Worm (Caenorhabditis elegans): ENCODE results near the gene lon-1.

lon-1 gene

DNA sequence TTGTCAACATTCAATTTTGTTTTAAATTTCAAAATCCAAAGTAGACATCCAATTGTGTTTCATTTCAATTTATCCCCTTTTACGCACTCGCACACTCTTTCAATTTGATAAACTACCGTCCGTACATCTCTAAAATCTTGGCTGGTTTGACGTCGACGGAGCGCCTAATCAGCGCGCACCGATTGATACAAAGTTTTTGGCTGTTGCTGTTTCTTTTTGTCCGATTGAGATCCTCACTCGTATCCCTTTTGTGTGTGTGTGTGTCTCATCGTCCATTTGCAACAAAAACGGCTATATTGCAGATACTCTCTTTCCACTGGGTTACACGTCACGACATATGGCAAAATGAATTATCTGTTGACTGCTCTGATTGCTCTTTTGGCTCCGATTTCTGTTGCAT, at the start of gene lon-1:
Gene lon-1 (plus strand): TSS at position 301 of the 400 bp plus-strand sequence.
- TF ChIP-seq egl-27 (tag; optimal IDR thresholded peaks at IDR 0.05) (no peak), zag-1 (tag; optimal IDR thresholded peaks at IDR 0.05) (no peak), lin-13 (GFP tag; optimal IDR thresholded peaks at IDR 0.05) (no peak), nhr-77 (tag; optimal IDR thresholded peaks at IDR 0.05) (no peak), ZK546.5 (tag; optimal IDR thresholded peaks at IDR 0.05) (no peak), nhr-129 (tag; optimal IDR thresholded peaks at IDR 0.05) (no peak), ztf-1 (GFP tag; conservative IDR thresholded peaks at IDR 0.05) (no peak), C34F6.9 (tag; optimal IDR thresholded peaks at IDR 0.05) (no peak), nhr-6 (tag; optimal IDR thresholded peaks at IDR 0.05) (no peak), nhr-10 (tag; optimal IDR thresholded peaks at IDR 0.05) (no peak), mab-5 (tag; optimal IDR thresholded peaks at IDR 0.05) (no peak), dmd-4 (tag; optimal IDR thresholded peaks at IDR 0.05) (no peak), lin-39 (tag; optimal IDR thresholded peaks at IDR 0.05) (no peak), ama-1 (optimal IDR thresholded peaks at IDR 0.05) (no peak), aly-2 (tag; optimal IDR thresholded peaks at IDR 0.05) (no peak)

DNA sequence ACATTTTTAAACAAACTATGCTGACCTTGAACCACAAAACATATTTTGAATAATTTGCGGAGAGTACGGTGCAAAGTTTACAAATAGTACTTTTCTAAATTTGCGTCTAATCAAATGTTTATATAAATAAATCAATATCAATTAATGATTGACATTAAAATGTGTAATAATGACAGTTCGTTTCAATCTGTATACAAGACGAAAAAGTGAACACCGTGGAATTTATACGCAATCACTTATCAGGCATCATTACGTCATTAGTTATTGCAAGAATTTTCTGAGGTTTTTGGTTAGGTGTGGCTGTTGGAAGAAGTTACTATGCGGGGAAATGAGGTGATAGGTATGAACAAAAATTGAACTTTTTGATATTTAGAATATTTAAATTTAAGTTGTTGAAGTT, 47.2 kb upstream of the lon-1 start:
- TF ChIP-seq unc-55 (GFP tag; optimal IDR thresholded peaks at IDR 0.05) (no peak), ztf-4 (tag; optimal IDR thresholded peaks at IDR 0.05) (no peak)

DNA sequence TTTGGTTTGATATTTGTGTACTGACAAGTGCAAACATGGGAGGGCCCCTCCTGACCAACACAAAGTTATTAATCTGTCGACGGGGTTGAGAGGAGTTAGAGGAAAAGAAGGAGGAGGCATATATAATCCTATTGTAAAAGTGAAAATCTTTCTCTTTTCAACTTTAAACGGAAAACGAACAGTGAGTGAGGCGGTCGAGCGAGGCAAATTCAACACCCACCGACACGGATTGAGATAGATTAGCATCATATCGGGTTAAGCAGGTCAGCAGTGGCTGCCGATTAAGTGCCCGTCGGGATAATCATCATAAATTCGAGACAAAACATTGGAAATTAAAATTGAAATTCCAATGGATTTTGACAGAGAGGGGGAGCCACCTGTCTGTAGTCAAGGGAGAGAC, 38.0 kb upstream of the lon-1 start:
- TF ChIP-seq nhr-23 (tag; optimal IDR thresholded peaks at IDR 0.05) (no peak), ceh-16 (tag; optimal IDR thresholded peaks at IDR 0.05) (no peak), C34F6.9 (tag; optimal IDR thresholded peaks at IDR 0.05) (no peak), zag-1 (tag; optimal IDR thresholded peaks at IDR 0.05) (no peak), F13H6.1 (tag; optimal IDR thresholded peaks at IDR 0.05) (no peak), elt-1 (tag; optimal IDR thresholded peaks at IDR 0.05) (no peak), snpc-4 (tag; optimal IDR thresholded peaks at IDR 0.05) (no peak), elt-3 (tag; optimal IDR thresholded peaks at IDR 0.05) (no peak), mdl-1 (tag; optimal IDR thresholded peaks at IDR 0.05) (no peak), fos-1 (tag; optimal IDR thresholded peaks at IDR 0.05) (no peak), lin-13 (GFP tag; optimal IDR thresholded peaks at IDR 0.05) (no peak), nhr-12 (tag; optimal IDR thresholded peaks at IDR 0.05) (no peak), sem-4 (tag; optimal IDR thresholded peaks at IDR 0.05) (no peak)

DNA sequence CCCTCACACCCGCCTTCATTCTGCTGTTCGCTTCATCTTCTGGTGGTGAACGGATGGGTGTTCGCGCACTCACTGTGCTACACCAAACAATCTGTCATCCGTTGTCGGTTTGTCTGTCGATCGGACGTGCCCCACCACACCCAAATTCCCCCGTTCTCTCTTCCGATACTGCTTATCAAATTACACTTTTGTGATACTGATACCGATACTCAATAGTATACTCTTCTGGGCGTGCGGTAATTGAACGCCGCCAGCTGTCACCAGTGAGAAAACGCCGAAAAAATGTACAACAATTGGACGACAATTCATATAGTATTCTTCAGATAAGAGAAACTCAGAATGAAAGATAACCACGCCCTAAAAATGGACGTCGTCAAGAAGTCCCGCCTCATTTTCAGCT, 36.2 kb upstream of the lon-1 start:
- TF ChIP-seq peb-1 (tag; optimal IDR thresholded peaks at IDR 0.05) (no peak), fos-1 (tag; optimal IDR thresholded peaks at IDR 0.05) (peak; percentile 35)

DNA sequence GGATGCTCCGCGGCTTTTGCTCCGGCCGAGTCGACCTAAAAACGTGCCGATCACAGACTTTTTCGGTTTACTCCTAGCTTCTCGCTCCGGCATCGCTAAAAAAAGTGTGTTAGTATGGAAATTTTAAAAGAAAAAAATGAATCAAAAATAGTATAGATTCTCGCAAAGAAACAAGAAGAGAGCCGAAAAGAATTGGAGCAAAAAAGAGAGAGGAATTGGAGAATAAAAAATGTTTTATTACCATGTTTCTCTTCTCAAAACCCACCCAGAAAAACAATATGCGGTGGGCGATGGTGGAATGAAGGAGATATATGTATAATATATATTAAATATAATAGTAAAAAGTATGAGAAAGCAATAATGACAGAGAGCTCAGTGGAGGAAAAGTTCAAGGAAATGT, 33.7 kb upstream of the lon-1 start, which contains the start of gene W03A5.6:
Gene W03A5.6 (minus strand): TSS at position 101 of the 400 bp plus-strand sequence.
- TF ChIP-seq nhr-10 (tag; optimal IDR thresholded peaks at IDR 0.05): no peak
- no peak for TF ChIP-seq nhr-6 (tag; optimal IDR thresholded peaks at IDR 0.05)
- no peak for TF ChIP-seq lsy-2 (tag; optimal IDR thresholded peaks at IDR 0.05)
- TF ChIP-seq blmp-1 (tag; optimal IDR thresholded peaks at IDR 0.05; ENCODE audit: insufficient read depth): no peak
- TF ChIP-seq elt-1 (tag; optimal IDR thresholded peaks at IDR 0.05): no peak
- no peak for TF ChIP-seq nhr-11 (tag; optimal IDR thresholded peaks at IDR 0.05)
- no peak for TF ChIP-seq alr-1 (tag; optimal IDR thresholded peaks at IDR 0.05)
- no peak for TF ChIP-seq nhr-21 (tag; optimal IDR thresholded peaks at IDR 0.05)
- TF ChIP-seq elt-3 (tag; optimal IDR thresholded peaks at IDR 0.05): no peak
- no peak for TF ChIP-seq egl-27 (tag; optimal IDR thresholded peaks at IDR 0.05)
- no peak for TF ChIP-seq ceh-82 (tag; optimal IDR thresholded peaks at IDR 0.05)
- TF ChIP-seq fos-1 (tag; optimal IDR thresholded peaks at IDR 0.05): no peak
- no peak for TF ChIP-seq sem-4 (tag; optimal IDR thresholded peaks at IDR 0.05)
- no peak for TF ChIP-seq unc-55 (GFP tag; optimal IDR thresholded peaks at IDR 0.05)
- TF ChIP-seq unc-62 (GFP tag; optimal IDR thresholded peaks at IDR 0.05): no peak

DNA sequence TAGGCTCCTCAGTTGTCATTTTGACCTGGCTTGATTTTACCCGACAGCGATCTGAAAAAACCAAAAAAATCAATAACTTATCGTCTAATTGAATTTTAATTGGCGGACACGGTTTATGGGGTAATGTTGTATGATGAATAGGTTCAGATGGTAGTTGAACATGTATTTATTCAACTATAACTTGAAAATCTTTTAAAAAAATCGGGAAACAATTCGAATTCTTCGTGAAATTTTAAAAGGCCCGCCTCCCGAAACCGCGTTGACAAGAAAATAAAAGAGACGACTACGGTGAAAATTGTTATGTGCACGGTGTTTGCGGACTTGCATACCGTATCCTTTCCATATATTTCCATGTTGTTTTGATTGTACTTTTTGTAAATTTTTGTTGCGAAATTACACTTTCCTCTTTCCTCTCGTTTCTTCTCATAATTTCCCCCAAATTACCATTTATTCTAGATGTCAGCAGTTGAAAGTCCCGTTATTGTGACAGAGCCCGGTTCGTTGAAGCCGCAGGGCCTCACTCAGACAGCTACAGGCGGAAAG, 31.5 kb upstream of the lon-1 start, which contains the start of the genes T24G10.2 and disl-2:
Gene T24G10.2 (minus strand): TSS at position 51 of the 543 bp plus-strand sequence.
Gene disl-2 (plus strand): TSS at position 457 of the 543 bp plus-strand sequence.
- TF ChIP-seq elt-1 (tag; optimal IDR thresholded peaks at IDR 0.05) (no peak), crh-2 (tag; optimal IDR thresholded peaks at IDR 0.05) (peak; percentile 41), F13H6.1 (tag; optimal IDR thresholded peaks at IDR 0.05) (peak; percentile 5), fos-1 (tag; optimal IDR thresholded peaks at IDR 0.05) (peak; percentile 18), sma-9 (GFP tag; optimal IDR thresholded peaks at IDR 0.05) (peak; percentile 19), sma-9 (tag; optimal IDR thresholded peaks at IDR 0.05) (no peak), lsy-2 (tag; optimal IDR thresholded peaks at IDR 0.05) (peak; percentile 94 to 99), nhr-129 (tag; optimal IDR thresholded peaks at IDR 0.05) (peak; percentile 66), nhr-6 (tag; optimal IDR thresholded peaks at IDR 0.05) (no peak), lin-13 (GFP tag; optimal IDR thresholded peaks at IDR 0.05) (peak; percentile 44), nhr-23 (tag; optimal IDR thresholded peaks at IDR 0.05) (no peak), egl-27 (tag; optimal IDR thresholded peaks at IDR 0.05) (no peak), C34F6.9 (tag; optimal IDR thresholded peaks at IDR 0.05) (peak; percentile 80), snpc-4 (tag; optimal IDR thresholded peaks at IDR 0.05) (no peak), unc-55 (GFP tag; optimal IDR thresholded peaks at IDR 0.05) (peak; percentile 85), aly-2 (tag; optimal IDR thresholded peaks at IDR 0.05) (no peak)
